Fruit fly (Drosophila melanogaster): Measurements from ENCODE around the gene Gale.
A peak's percentile ranks its signal among the peaks of the same experiment; 100 is the strongest.

Gene Gale

DNA sequence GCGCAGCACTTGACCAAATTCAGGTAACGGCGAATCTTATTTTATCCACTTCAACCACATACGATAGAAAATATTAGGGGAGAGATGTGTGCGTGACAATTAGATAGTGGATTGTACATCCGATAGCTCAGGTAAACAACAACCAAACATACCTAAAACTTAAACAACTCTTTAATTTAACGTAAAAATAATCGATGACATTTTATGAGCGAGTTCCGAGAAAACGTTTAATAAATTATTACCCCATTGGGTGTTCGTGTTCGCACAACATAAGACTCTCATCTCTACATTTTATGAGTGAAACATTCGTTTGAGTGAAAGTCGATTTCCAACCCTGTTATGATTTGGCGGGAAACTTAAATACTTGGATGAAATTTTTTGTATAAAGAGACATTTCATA, 31.9 kb downstream of the Gale start, which contains the start of gene CG17129 (continued):
- TF ChIP-seq Blimp-1 (GFP tag; optimal IDR thresholded peaks at IDR 0.05) (peak; percentile 26), CG6854 (GFP tag; optimal IDR thresholded peaks at IDR 0.05) (no peak), topi (GFP tag; optimal IDR thresholded peaks at IDR 0.05) (peak; percentile 54), CG8119 (GFP tag; IDR thresholded peaks at IDR 0.05) (no peak), spab (GFP tag; optimal IDR thresholded peaks at IDR 0.05) (no peak), Sox102F (GFP tag; optimal IDR thresholded peaks at IDR 0.05) (peak; percentile 59), CG11762 (GFP tag; optimal IDR thresholded peaks at IDR 0.05; ENCODE audit: insufficient read depth) (no peak), Sox15 (GFP tag; optimal IDR thresholded peaks at IDR 0.05) (no peak), dsx (GFP tag; optimal IDR thresholded peaks at IDR 0.05; ENCODE audit: poor library complexity, severe bottlenecking) (no peak), Hr4 (GFP tag; optimal IDR thresholded peaks at IDR 0.05) (peak; percentile 60), salr (GFP tag; optimal IDR thresholded peaks at IDR 0.05) (no peak), achi (GFP tag; optimal IDR thresholded peaks at IDR 0.05) (peak; percentile 32), Ets96B (tag; optimal IDR thresholded peaks at IDR 0.05) (peak; percentile 9), Met (GFP tag; optimal IDR thresholded peaks at IDR 0.05) (peak; percentile 70)

DNA sequence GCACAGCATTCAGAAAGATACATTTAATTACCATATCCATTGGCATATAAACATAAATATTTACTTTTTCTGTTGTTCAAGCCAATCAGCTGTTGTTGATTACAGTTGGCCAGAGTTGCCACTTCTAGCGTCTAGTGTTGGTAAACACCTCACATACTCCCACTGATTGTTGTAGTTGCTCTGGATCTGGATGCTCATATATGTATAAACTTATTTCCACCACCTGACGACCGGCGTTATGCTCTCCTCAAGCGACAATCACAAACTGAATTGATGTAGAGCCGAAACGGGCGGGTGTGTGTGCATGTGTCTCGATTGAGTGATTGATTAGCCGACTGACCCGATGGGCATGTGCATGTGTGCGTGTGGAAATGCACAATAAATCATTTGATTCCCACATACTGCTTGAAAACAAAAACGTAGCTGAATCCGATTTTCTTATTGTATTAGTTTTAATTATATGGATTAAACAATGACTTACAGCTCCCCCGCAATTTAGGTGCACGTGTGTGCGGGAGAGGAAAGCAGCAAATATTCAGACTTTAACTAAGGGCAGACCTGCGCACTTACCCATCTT, 33.5 kb downstream of the Gale start:
- TF ChIP-seq CG6808 (GFP tag; optimal IDR thresholded peaks at IDR 0.05) (no peak), CG10669 (GFP tag; optimal IDR thresholded peaks at IDR 0.05) (no peak), Hr39 (GFP tag; optimal IDR thresholded peaks at IDR 0.05) (no peak), CG8119 (GFP tag; IDR thresholded peaks at IDR 0.05) (0 out of 3 replicates have a peak, but pooled peaks have one; percentile 18), CG7368 (GFP tag; optimal IDR thresholded peaks at IDR 0.05) (peak; percentile 15), Met (GFP tag; optimal IDR thresholded peaks at IDR 0.05) (peak; percentile 42), Eip93F (GFP tag; optimal IDR thresholded peaks at IDR 0.05) (no peak), salr (GFP tag; optimal IDR thresholded peaks at IDR 0.05) (no peak), Sox102F (GFP tag; optimal IDR thresholded peaks at IDR 0.05) (peak; percentile 57), topi (GFP tag; optimal IDR thresholded peaks at IDR 0.05) (peak; percentile 42), pdm3 (GFP tag; optimal IDR thresholded peaks at IDR 0.05) (peak; percentile 28), Hr38 (GFP tag; optimal IDR thresholded peaks at IDR 0.05) (no peak), achi (GFP tag; optimal IDR thresholded peaks at IDR 0.05) (peak; percentile 36), svp (GFP tag) (peak; percentile 65), CG10631 (GFP tag; optimal IDR thresholded peaks at IDR 0.05) (no peak), CG11902 (GFP tag; optimal IDR thresholded peaks at IDR 0.05) (no peak), CG3919 (GFP tag; optimal IDR thresholded peaks at IDR 0.05) (peak; percentile 64), OdsH (GFP tag; optimal IDR thresholded peaks at IDR 0.05) (peak; percentile 26), Smox (GFP tag; optimal IDR thresholded peaks at IDR 0.05) (peak; percentile 34), CG6854 (GFP tag; optimal IDR thresholded peaks at IDR 0.05) (peak; percentile 23), CG15336 (GFP tag; IDR thresholded peaks at IDR 0.05) (peak; percentile 21; the same call in 1 of the 2 replicates), CG32006 (GFP tag; optimal IDR thresholded peaks at IDR 0.05) (no peak), cyc (GFP tag; optimal IDR thresholded peaks at IDR 0.05) (peak; percentile 23), esn (GFP tag; optimal IDR thresholded peaks at IDR 0.05) (peak; percentile 64), CG11762 (GFP tag; optimal IDR thresholded peaks at IDR 0.05; ENCODE audit: insufficient read depth) (no peak), CG1621 (tag; optimal IDR thresholded peaks at IDR 0.05) (peak; percentile 29), Lpt (GFP tag; optimal IDR thresholded peaks at IDR 0.05) (peak; percentile 7), CG3032 (tag; optimal IDR thresholded peaks at IDR 0.05) (no peak), acj6 (GFP tag; optimal IDR thresholded peaks at IDR 0.05) (no peak), CG11294 (GFP tag; IDR thresholded peaks at IDR 0.05) (no peak), CG9139 (GFP tag; optimal IDR thresholded peaks at IDR 0.05) (no peak), Eip78C (GFP tag) (peak; percentile 62), CG8632 (GFP tag; optimal IDR thresholded peaks at IDR 0.05) (no peak), CG31627 (GFP tag; optimal IDR thresholded peaks at IDR 0.05) (peak; percentile 32), Eip75B (GFP tag; optimal IDR thresholded peaks at IDR 0.05) (peak; percentile 55), ss (GFP tag; optimal IDR thresholded peaks at IDR 0.05) (peak; percentile 6 to 42), Hr4 (GFP tag; optimal IDR thresholded peaks at IDR 0.05) (no peak), Gug (GFP tag; IDR thresholded peaks at IDR 0.05) (no peak), fd85E (GFP tag; optimal IDR thresholded peaks at IDR 0.05) (no peak), Blimp-1 (GFP tag; optimal IDR thresholded peaks at IDR 0.05) (no peak), fd59A (GFP tag; optimal IDR thresholded peaks at IDR 0.05) (no peak), dsx (GFP tag; optimal IDR thresholded peaks at IDR 0.05; ENCODE audit: poor library complexity, severe bottlenecking) (peak; percentile 12), Sox14 (GFP tag; optimal IDR thresholded peaks at IDR 0.05) (peak; percentile 55), fkh (GFP tag; optimal IDR thresholded peaks at IDR 0.05) (peak; percentile 97)

All from whole organism, prepupa.